Fruit fly (Drosophila melanogaster) whole organism, pupa: ENCODE data around the gene CG14820.

ENCODE experiments used
- CG10348 ChIP-seq: fragments of 200-800 bp; sonication (Bioruptor generic); IDR thresholded peaks from 2 replicates; pipeline ENCODE4 v1.3.6; 2022; ENCODE audit warnings: missing biosample characterization, missing genetic modification characterization
- CG12605 ChIP-seq: fragments of 200-800 bp; sonication (Bioruptor generic); IDR thresholded peaks from 2 replicates; pipeline ENCODE4 v1.3.6; 2022; ENCODE audit warnings: missing biosample characterization, missing genetic modification characterization
- CG13204 ChIP-seq: fragments of 200-800 bp; sonication (Bioruptor generic); optimal IDR thresholded peaks from 2 replicates; lab custom pipeline; 2018; ENCODE audit warnings: missing biosample characterization, mild to moderate bottlenecking, missing genetic modification characterization, moderate library complexity
- CG14655 ChIP-seq: fragments of 200-800 bp; sonication (Bioruptor generic); optimal IDR thresholded peaks from 3 replicates; lab custom pipeline; 2017; ENCODE audit warnings: mild to moderate bottlenecking, missing biosample characterization, missing genetic modification reagents, missing genetic modification characterization
- CG15710 ChIP-seq: fragments of 200-800 bp; sonication (Bioruptor generic); optimal IDR thresholded peaks from 2 replicates; lab custom pipeline; 2018; ENCODE audit warnings: missing biosample characterization, mild to moderate bottlenecking, missing genetic modification characterization, moderate library complexity
- CG17806 ChIP-seq: fragments of 200-800 bp; sonication (Bioruptor generic); optimal IDR thresholded peaks from 2 replicates; lab custom pipeline; 2018; ENCODE audit warnings: missing biosample characterization, mild to moderate bottlenecking, missing genetic modification characterization, moderate library complexity
- CG32121 ChIP-seq: fragments of 200-800 bp; sonication (Bioruptor generic); IDR thresholded peaks from 2 replicates; pipeline ENCODE4 v1.3.6; 2022; ENCODE audit warnings: missing biosample characterization, missing genetic modification characterization
- CG34367 ChIP-seq: fragments of 200-800 bp; sonication (Bioruptor generic); optimal IDR thresholded peaks from 2 replicates; lab custom pipeline; 2018; ENCODE audit warnings: missing biosample characterization, mild to moderate bottlenecking, missing genetic modification characterization
- CG4496 ChIP-seq: fragments of 200-800 bp; sonication (Bioruptor generic); IDR thresholded peaks from 3 replicates; pipeline ENCODE4 v1.3.6; 2022; ENCODE audit warnings: missing biosample characterization, missing genetic modification characterization
- CG8159 ChIP-seq: fragments of 200-800 bp; sonication (Bioruptor generic); optimal IDR thresholded peaks from 3 replicates; lab custom pipeline; 2018; ENCODE audit warnings: missing biosample characterization, mild to moderate bottlenecking, missing genetic modification characterization, moderate library complexity
- CG8301 ChIP-seq: fragments of 200-800 bp; sonication (Bioruptor generic); optimal IDR thresholded peaks from 2 replicates; lab custom pipeline; 2018; ENCODE audit warnings: missing biosample characterization, mild to moderate bottlenecking, missing genetic modification characterization
- CG9948 ChIP-seq: fragments of 200-800 bp; sonication (Bioruptor generic); optimal IDR thresholded peaks from 2 replicates; lab custom pipeline; 2018; ENCODE audit warnings: missing biosample characterization, mild to moderate bottlenecking, missing genetic modification characterization, moderate library complexity
- D1 ChIP-seq: fragments of 200-800 bp; sonication (Bioruptor generic); optimal IDR thresholded peaks from 2 replicates; lab custom pipeline; 2018; ENCODE audit warnings: missing biosample characterization, mild to moderate bottlenecking, missing genetic modification characterization, moderate library complexity
- EcR ChIP-seq: fragments of 200-800 bp; sonication (Bioruptor generic); optimal IDR thresholded peaks from 3 replicates; lab custom pipeline; 2019; ENCODE audit warnings: missing biosample characterization, missing genetic modification characterization, mild to moderate bottlenecking, moderate library complexity, missing genetic modification reagents
- Ets98B ChIP-seq: fragments of 200-800 bp; sonication (Bioruptor generic); IDR thresholded peaks from 2 replicates; pipeline ENCODE4 v1.3.6; 2022; ENCODE audit warnings: missing biosample characterization, missing genetic modification characterization
- Pif1A ChIP-seq: fragments of 200-800 bp; sonication (Bioruptor generic); optimal IDR thresholded peaks from 3 replicates; lab custom pipeline; 2016; ENCODE audit warnings: missing biosample characterization, missing genetic modification characterization
- Pif1B ChIP-seq: fragments of 200-800 bp; sonication (Bioruptor generic); optimal IDR thresholded peaks from 3 replicates; lab custom pipeline; 2016; ENCODE audit warnings: missing biosample characterization, missing genetic modification characterization
- Snoo ChIP-seq: fragments of 200-800 bp; sonication (Bioruptor generic); optimal IDR thresholded peaks from 3 replicates; lab custom pipeline; 2017; ENCODE audit warnings: missing biosample characterization, mild to moderate bottlenecking, missing genetic modification characterization, inconsistent platforms
- fd96Ca ChIP-seq: fragments of 200-800 bp; sonication (Bioruptor generic); IDR thresholded peaks from 3 replicates; pipeline ENCODE4 v1.3.6; 2022; ENCODE audit warnings: missing biosample characterization, missing genetic modification characterization
- gl ChIP-seq: fragments of 200-800 bp; sonication (Bioruptor generic); optimal IDR thresholded peaks from 2 replicates; lab custom pipeline; 2018; ENCODE audit warnings: missing biosample characterization, mild to moderate bottlenecking, missing genetic modification characterization
- rn ChIP-seq: fragments of 200-800 bp; sonication (Bioruptor generic); IDR thresholded peaks from 2 replicates; pipeline ENCODE4 v1.3.6; 2022; ENCODE audit warnings: missing biosample characterization, missing genetic modification characterization

Gene CG14820

dm6 chr3L:6932626-6933025, at the start of gene CG14820:
TSS of gene CG14820 (plus strand) at chr3L:6932926.
- TF ChIP-seq CG34367 (tag; lab: Kevin White, UChicago) (no peak), CG13204 (GFP tag; lab: Kevin White, UChicago) (no peak), CG8301 (tag; lab: Kevin White, UChicago) (no peak), Pif1A (GFP tag; lab: Kevin White, UChicago) (no peak), CG12605 (GFP tag; lab: Robert Waterston, UW) (no peak), Snoo (tag; lab: Kevin White, UChicago) (no peak), rn (GFP tag; lab: Robert Waterston, UW) (no peak), gl (tag; lab: Kevin White, UChicago) (no peak), CG15710 (tag; lab: Kevin White, UChicago) (no peak), CG4496 (no peak), EcR (GFP tag; lab: Kevin White, UChicago) (no peak), CG17806 (tag; lab: Kevin White, UChicago) (no peak), Ets98B (no peak), CG10348 (GFP tag; lab: Robert Waterston, UW) (no peak), CG32121 (GFP tag; lab: Robert Waterston, UW) (no peak)

- TF ChIP-seq CG14655 (GFP tag; lab: Kevin White, UChicago) (no peak), CG4496 (no peak), Snoo (tag; lab: Kevin White, UChicago) (no peak), CG34367 (tag; lab: Kevin White, UChicago) (no peak), CG12605 (GFP tag; lab: Robert Waterston, UW) (no peak), rn (GFP tag; lab: Robert Waterston, UW) (no peak), CG8159 (tag; lab: Kevin White, UChicago) (no peak), Pif1A (GFP tag; lab: Kevin White, UChicago) (no peak), Ets98B (no peak), CG17806 (tag; lab: Kevin White, UChicago) (no peak), CG8301 (tag; lab: Kevin White, UChicago) (no peak), fd96Ca (no peak), CG15710 (tag; lab: Kevin White, UChicago) (no peak), CG32121 (GFP tag; lab: Robert Waterston, UW) (no peak)
Measured at dm6 chr3L:6884869-6885494, 47.7 kb upstream of the CG14820 start.

dm6 chr3L:6885666-6886335, 46.9 kb upstream of the CG14820 start:
- TF ChIP-seq CG10348 (GFP tag; lab: Robert Waterston, UW) (no peak), fd96Ca (no peak), Pif1B (GFP tag; lab: Kevin White, UChicago) (no peak), CG34367 (tag; lab: Kevin White, UChicago) (no peak), rn (GFP tag; lab: Robert Waterston, UW) (no peak), CG4496 (no peak), CG17806 (tag; lab: Kevin White, UChicago) (no peak), Pif1A (GFP tag; lab: Kevin White, UChicago) (no peak)

- TF ChIP-seq D1 (tag; lab: Kevin White, UChicago) (no peak), CG10348 (GFP tag; lab: Robert Waterston, UW) (no peak), CG15710 (tag; lab: Kevin White, UChicago) (no peak), CG14655 (GFP tag; lab: Kevin White, UChicago) (no peak), CG8301 (tag; lab: Kevin White, UChicago) (no peak), EcR (GFP tag; lab: Kevin White, UChicago) (no peak), Pif1B (GFP tag; lab: Kevin White, UChicago) (no peak), CG4496 (no peak), gl (tag; lab: Kevin White, UChicago) (no peak), CG17806 (tag; lab: Kevin White, UChicago) (no peak), CG9948 (tag; lab: Kevin White, UChicago) (no peak), Pif1A (GFP tag; lab: Kevin White, UChicago) (no peak), CG8159 (tag; lab: Kevin White, UChicago) (no peak), CG13204 (GFP tag; lab: Kevin White, UChicago) (no peak), Ets98B (no peak), CG12605 (GFP tag; lab: Robert Waterston, UW) (no peak)
Measured at dm6 chr3L:6899286-6899685, 33.4 kb upstream of the CG14820 start.

dm6 chr3L:6903985-6904384, 28.7 kb upstream of the CG14820 start:
- TF ChIP-seq CG14655 (GFP tag; lab: Kevin White, UChicago): no peak
- no peak for TF ChIP-seq Pif1A (GFP tag; lab: Kevin White, UChicago)
- no peak for TF ChIP-seq CG8301 (tag; lab: Kevin White, UChicago)
- peak; percentile 65; the same call in 1 of the 3 replicates for TF ChIP-seq CG4496
- no peak for TF ChIP-seq Pif1B (GFP tag; lab: Kevin White, UChicago)
- TF ChIP-seq Snoo (tag; lab: Kevin White, UChicago): no peak
- TF ChIP-seq CG32121 (GFP tag; lab: Robert Waterston, UW): peak; percentile 43; the same call in 1 of the 2 replicates
- peak; percentile 60 for TF ChIP-seq CG13204 (GFP tag; lab: Kevin White, UChicago)
- peak; percentile 4 for TF ChIP-seq gl (tag; lab: Kevin White, UChicago)
- no peak for TF ChIP-seq CG17806 (tag; lab: Kevin White, UChicago)
- no peak for TF ChIP-seq CG9948 (tag; lab: Kevin White, UChicago)
- TF ChIP-seq CG12605 (GFP tag; lab: Robert Waterston, UW): no peak
- peak; percentile 12 for TF ChIP-seq CG8159 (tag; lab: Kevin White, UChicago)
- no peak; the same call in 1 of the 2 replicates for TF ChIP-seq Ets98B
- TF ChIP-seq EcR (GFP tag; lab: Kevin White, UChicago): no peak
- no peak for TF ChIP-seq rn (GFP tag; lab: Robert Waterston, UW)
- TF ChIP-seq D1 (tag; lab: Kevin White, UChicago): no peak
- peak; percentile 65; the same call in 2 of the 3 replicates for TF ChIP-seq fd96Ca
- TF ChIP-seq CG10348 (GFP tag; lab: Robert Waterston, UW): no peak
- TF ChIP-seq CG34367 (tag; lab: Kevin White, UChicago): no peak
- peak; percentile 1 for TF ChIP-seq CG15710 (tag; lab: Kevin White, UChicago)
- TF ChIP-seq, all 21 proteins: peak for 7
